Worm (Caenorhabditis elegans) whole organism, L2 larva: ENCODE data around the gene daz-1.
A peak's percentile ranks its signal among the peaks of the same experiment; 100 is the strongest.

Experiments
- C34F6.9 ChIP-seq: fragments of 150-350 bp; optimal IDR thresholded peaks from 2 replicates; lab custom pipeline; 2014; ENCODE audit warnings: missing biosample characterization, missing genetic modification characterization
- F13H6.1 ChIP-seq: sonication (generic microtip); optimal IDR thresholded peaks from 2 replicates; lab custom pipeline; 2016; ENCODE audit warnings: missing genetic modification characterization, missing compliant biosample characterization
- Y55F3AM.14 ChIP-seq: fragments of 200-800 bp; sonication (Bioruptor generic); optimal IDR thresholded peaks from 2 replicates; lab custom pipeline; 2018; ENCODE audit warnings: mild to moderate bottlenecking, missing genetic modification characterization, missing compliant biosample characterization
- alr-1 ChIP-seq: fragments of 150-350 bp; optimal IDR thresholded peaks from 2 replicates; lab custom pipeline; 2014; ENCODE audit warnings: missing biosample characterization, missing genetic modification characterization
- ama-1 ChIP-seq: fragments of 150-350 bp; optimal IDR thresholded peaks from 2 replicates; lab custom pipeline; 2018; ENCODE audit warnings: inconsistent platforms
- blmp-1 ChIP-seq: sonication (generic microtip); optimal IDR thresholded peaks from 2 replicates; lab custom pipeline; 2017; ENCODE audit warnings: missing genetic modification characterization, mild to moderate bottlenecking, missing compliant biosample characterization, antibody characterized with exemption, moderate library complexity; ENCODE audit not compliant: insufficient read depth
- crh-2 ChIP-seq: sonication (generic microtip); optimal IDR thresholded peaks from 2 replicates; lab custom pipeline; 2017; ENCODE audit warnings: missing biosample characterization, missing genetic modification characterization
- egl-27 ChIP-seq: sonication (generic microtip); optimal IDR thresholded peaks from 3 replicates; lab custom pipeline; 2017; ENCODE audit warnings: missing biosample characterization, missing genetic modification reagents, missing genetic modification characterization
- elt-3 ChIP-seq: sonication (generic microtip); optimal IDR thresholded peaks from 2 replicates; lab custom pipeline; 2017; ENCODE audit warnings: missing biosample characterization, missing genetic modification characterization
- fos-1 ChIP-seq: fragments of 150-350 bp; optimal IDR thresholded peaks from 2 replicates; lab custom pipeline; 2014; ENCODE audit warnings: missing biosample characterization, missing genetic modification characterization
- lin-11 ChIP-seq: fragments of 150-350 bp; sonication (generic microtip); optimal IDR thresholded peaks from 2 replicates; lab custom pipeline; 2014; ENCODE audit warnings: missing biosample characterization, missing genetic modification characterization, inconsistent platforms, mixed read lengths
- lin-39 ChIP-seq: fragments of 150-350 bp; optimal IDR thresholded peaks from 2 replicates; lab custom pipeline; 2014; ENCODE audit warnings: missing biosample characterization, missing genetic modification reagents, missing genetic modification characterization
- lsy-2 ChIP-seq, 2 experiments: fragments of 150-350 bp in 1 of 2; sonication (generic microtip) in 1 of 2; optimal IDR thresholded peaks; 2 replicates each; lab custom pipeline; 2014 to 2017; ENCODE audit warnings: missing biosample characterization in 2 of 2, missing genetic modification characterization in 2 of 2
- mab-5 ChIP-seq: fragments of 150-350 bp; optimal IDR thresholded peaks from 2 replicates; lab custom pipeline; 2014; ENCODE audit warnings: missing biosample characterization, missing genetic modification characterization
- mbf-1 ChIP-seq: sonication (generic microtip); optimal IDR thresholded peaks from 2 replicates; lab custom pipeline; 2017; ENCODE audit warnings: missing biosample characterization, missing genetic modification characterization
- mdl-1 ChIP-seq, 2 experiments: fragments of 150-350 bp in 1 of 2; sonication (generic microtip) in 1 of 2; optimal IDR thresholded peaks; 2 replicates each; lab custom pipeline; 2017; ENCODE audit warnings: missing biosample characterization in 2 of 2, missing genetic modification characterization in 2 of 2
- nhr-10 ChIP-seq: sonication (generic microtip); optimal IDR thresholded peaks from 2 replicates; lab custom pipeline; 2017; ENCODE audit warnings: missing biosample characterization, missing genetic modification characterization
- nhr-11 ChIP-seq: fragments of 150-350 bp; optimal IDR thresholded peaks from 2 replicates; lab custom pipeline; 2014; ENCODE audit warnings: missing biosample characterization, missing genetic modification characterization
- nhr-21 ChIP-seq: fragments of 150-350 bp; optimal IDR thresholded peaks from 2 replicates; lab custom pipeline; 2014; ENCODE audit warnings: missing biosample characterization, missing genetic modification characterization
- nhr-23 ChIP-seq: fragments of 150-350 bp; optimal IDR thresholded peaks from 2 replicates; lab custom pipeline; 2014; ENCODE audit warnings: missing biosample characterization, missing genetic modification reagents, missing genetic modification characterization
- nhr-6 ChIP-seq: fragments of 150-350 bp; optimal IDR thresholded peaks from 2 replicates; lab custom pipeline; 2014; ENCODE audit warnings: missing biosample characterization, missing genetic modification characterization
- sma-3 ChIP-seq: sonication (generic microtip); optimal IDR thresholded peaks from 2 replicates; lab custom pipeline; 2016; ENCODE audit warnings: missing genetic modification reagents, missing genetic modification characterization, missing compliant biosample characterization
- sma-9 ChIP-seq, 2 experiments: fragments of 150-350 bp in 1 of 2; sonication (generic microtip) in 1 of 2; optimal IDR thresholded peaks; 2 replicates each; lab custom pipeline; 2014 to 2016; ENCODE audit warnings: missing genetic modification characterization in 2 of 2, mild to moderate bottlenecking in 1 of 2, missing biosample characterization in 1 of 2, missing compliant biosample characterization in 1 of 2, missing genetic modification reagents in 1 of 2, moderate library complexity in 1 of 2
- snpc-4 ChIP-seq: fragments of 150-350 bp; optimal IDR thresholded peaks from 2 replicates; lab custom pipeline; 2014; ENCODE audit warnings: missing biosample characterization, missing genetic modification characterization
- unc-39 ChIP-seq: fragments of 150-350 bp; optimal IDR thresholded peaks from 2 replicates; lab custom pipeline; 2014; ENCODE audit warnings: missing biosample characterization, missing genetic modification characterization
- unc-62 ChIP-seq: fragments of 150-350 bp; optimal IDR thresholded peaks from 2 replicates; lab custom pipeline; 2014; ENCODE audit warnings: missing biosample characterization, missing genetic modification reagents, missing genetic modification characterization
- zag-1 ChIP-seq: fragments of 150-350 bp; optimal IDR thresholded peaks from 2 replicates; lab custom pipeline; 2014; ENCODE audit warnings: missing biosample characterization, missing genetic modification characterization
- ztf-11 ChIP-seq: sonication (generic microtip); optimal IDR thresholded peaks from 2 replicates; lab custom pipeline; 2017; ENCODE audit warnings: missing biosample characterization, missing genetic modification characterization
- ztf-4 ChIP-seq: fragments of 150-350 bp; optimal IDR thresholded peaks from 2 replicates; lab custom pipeline; 2014; ENCODE audit warnings: missing biosample characterization, missing genetic modification characterization

The daz-1 gene

DNA sequence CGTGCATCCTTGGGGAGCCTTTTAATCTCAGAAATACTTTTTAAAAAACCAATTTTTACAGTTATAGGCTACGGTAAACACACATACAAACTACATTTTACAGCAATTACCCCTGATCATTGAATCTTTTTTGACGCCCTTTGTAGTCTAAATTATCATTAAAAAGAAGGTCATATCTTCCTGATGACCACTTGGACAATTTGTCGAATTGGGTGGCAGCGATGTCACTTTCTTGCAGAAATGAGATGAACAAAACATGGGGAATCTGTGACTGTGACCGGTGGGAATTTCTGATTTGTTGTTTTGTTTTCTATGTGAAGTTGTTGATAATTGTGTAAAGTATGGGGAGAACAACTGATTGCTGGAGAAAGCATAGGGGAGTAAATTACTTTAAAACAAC is 6.5 kb upstream of the daz-1 start:
- no peak for TF ChIP-seq mdl-1 (tag; optimal IDR thresholded peaks at IDR 0.05; lab: Kevin White, UChicago)
- no peak for TF ChIP-seq nhr-11 (tag; lab: Kevin White, UChicago)
- no peak for TF ChIP-seq snpc-4 (tag; lab: Kevin White, UChicago)
- TF ChIP-seq egl-27 (tag; lab: Kevin White, UChicago) = no peak
- no peak for TF ChIP-seq mbf-1 (tag; lab: Kevin White, UChicago)
- no peak for TF ChIP-seq alr-1 (tag; lab: Kevin White, UChicago)
- peak; percentile 56 for TF ChIP-seq sma-3 (GFP tag; lab: Kevin White, UChicago)

DNA sequence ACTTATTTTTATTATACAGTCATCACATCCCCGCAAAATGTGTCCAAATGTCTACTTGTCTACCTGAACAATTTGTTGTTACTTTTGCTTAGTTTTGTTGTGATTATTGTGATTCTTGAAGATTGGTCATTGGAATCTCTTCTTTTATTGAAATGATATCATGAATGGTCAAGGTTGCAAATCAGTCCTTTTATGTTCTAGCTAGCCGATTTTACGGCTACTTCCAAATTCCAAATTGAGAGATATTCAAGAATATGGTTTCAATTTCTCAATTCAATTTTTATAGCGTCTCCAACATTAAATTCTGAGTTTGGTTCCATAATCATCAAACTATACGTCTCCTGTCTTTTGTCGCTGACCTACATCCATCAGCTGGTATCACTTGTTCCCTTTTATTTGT is 4.8 kb upstream of the daz-1 start:
- no peak for TF ChIP-seq nhr-23 (tag; lab: Kevin White, UChicago)
- TF ChIP-seq ama-1 (lab: Kevin White, UChicago) = no peak
- no peak for TF ChIP-seq unc-39
- TF ChIP-seq nhr-11 (tag; lab: Kevin White, UChicago) = no peak
- no peak for TF ChIP-seq F13H6.1 (tag; lab: Kevin White, UChicago)
- TF ChIP-seq unc-62 (GFP tag; lab: Kevin White, UChicago) = no peak

DNA sequence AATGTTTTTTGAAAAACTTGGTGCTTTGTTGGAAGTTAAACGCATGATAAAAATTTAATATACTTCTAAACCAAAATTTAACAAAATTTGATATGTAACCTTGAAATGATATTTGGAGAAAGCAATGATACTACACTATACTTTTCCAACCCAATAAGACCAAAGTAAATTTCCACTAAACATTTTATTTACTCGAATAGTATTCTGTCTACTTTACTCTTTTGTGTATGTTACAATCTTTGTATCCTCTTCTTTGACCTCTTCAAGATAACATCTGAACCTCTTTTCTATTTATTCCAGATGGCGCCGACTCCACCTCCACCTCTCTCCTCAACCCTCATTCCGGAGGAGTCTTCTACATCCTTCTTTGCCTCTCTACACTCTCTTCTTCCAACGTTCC is 2.6 kb upstream of the daz-1 start, which contains the start of gene dhs-5:
dhs-5 (plus strand) TSS at position 301 of the 400 bp plus-strand sequence.
- no peak for TF ChIP-seq Y55F3AM.14 (GFP tag; lab: Kevin White, UChicago)
- TF ChIP-seq crh-2 (tag; lab: Kevin White, UChicago) = no peak
- no peak for TF ChIP-seq lsy-2 (tag; optimal IDR thresholded peaks at IDR 0.05; lab: Kevin White, UChicago)
- no peak for TF ChIP-seq zag-1 (tag; lab: Kevin White, UChicago)
- TF ChIP-seq nhr-10 = no peak
- no peak for TF ChIP-seq lin-11 (tag; lab: Kevin White, UChicago)
- no peak for TF ChIP-seq unc-62 (GFP tag; lab: Kevin White, UChicago)
- TF ChIP-seq ama-1 (lab: Kevin White, UChicago) = no peak
- no peak for TF ChIP-seq nhr-21 (tag; lab: Kevin White, UChicago)
- no peak for TF ChIP-seq C34F6.9
- no peak for TF ChIP-seq nhr-23 (tag; lab: Kevin White, UChicago)
- TF ChIP-seq ztf-4 (tag; lab: Kevin White, UChicago) = no peak
- TF ChIP-seq elt-3 (tag; lab: Kevin White, UChicago) = no peak
- TF ChIP-seq fos-1 (tag; lab: Kevin White, UChicago) = no peak
- no peak for TF ChIP-seq nhr-11 (tag; lab: Kevin White, UChicago)

DNA sequence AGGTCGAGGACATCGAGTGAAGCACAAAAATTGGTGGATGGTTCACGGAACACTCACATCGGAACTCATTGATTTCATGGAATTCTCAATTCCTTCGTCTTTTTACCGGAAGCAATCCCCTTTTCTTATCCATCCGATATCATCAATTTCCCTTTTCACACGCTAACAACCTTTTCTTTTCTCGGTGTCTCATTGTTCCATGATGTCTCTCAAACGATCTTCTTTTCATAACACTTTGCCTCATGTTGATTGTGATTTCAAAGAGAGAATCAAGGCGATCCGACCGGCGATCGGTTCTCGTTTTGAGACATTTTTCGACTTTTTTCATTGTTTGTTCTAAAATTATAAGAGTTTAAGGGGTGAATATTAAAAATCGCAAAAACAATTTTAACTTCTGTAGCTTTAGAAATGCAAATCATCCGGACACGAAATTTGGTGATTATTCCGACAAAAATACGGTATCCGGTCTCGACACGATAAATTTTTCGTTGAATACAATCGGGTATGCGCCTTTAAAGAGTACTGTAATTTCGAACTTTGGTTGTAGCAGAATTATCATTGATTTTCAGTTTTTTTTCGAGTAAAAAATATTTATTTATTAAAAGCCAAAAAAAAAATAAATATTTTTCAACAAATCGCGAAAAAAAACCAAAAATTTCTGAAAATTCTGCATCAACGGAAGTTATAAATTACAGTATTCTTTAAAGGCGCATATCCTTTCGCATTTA is 2.7 kb downstream of the daz-1 start:
- TF ChIP-seq nhr-11 (tag; lab: Kevin White, UChicago) (no peak), blmp-1 (tag; lab: Kevin White, UChicago) (peak; percentile 54), nhr-6 (no peak), fos-1 (tag; lab: Kevin White, UChicago) (peak; percentile 34)

DNA sequence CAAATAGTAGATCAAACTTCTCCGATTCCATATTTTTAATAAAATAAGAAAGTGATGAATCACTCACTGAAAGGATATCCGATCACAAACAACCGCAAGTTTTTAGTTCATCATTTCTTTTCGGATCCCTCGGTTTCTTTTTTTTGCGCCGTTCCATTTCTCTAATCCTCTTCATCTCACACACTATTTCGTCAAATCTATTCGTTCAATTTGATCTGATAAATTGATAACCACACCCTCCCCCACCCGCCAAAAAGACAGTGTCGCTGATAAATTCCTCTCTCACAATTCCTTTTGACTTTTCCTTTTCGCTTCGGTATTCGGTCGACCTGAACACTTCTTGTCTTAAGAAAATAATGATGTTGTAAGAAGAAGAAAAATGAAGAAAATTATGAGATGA is 3.4 kb downstream of the daz-1 start:
- TF ChIP-seq ztf-11 = no peak
- peak; percentile 60 for TF ChIP-seq blmp-1 (tag; lab: Kevin White, UChicago)
- TF ChIP-seq sma-3 (GFP tag; lab: Kevin White, UChicago) = peak; percentile 68
- TF ChIP-seq sma-9 (GFP tag; optimal IDR thresholded peaks at IDR 0.05; lab: Kevin White, UChicago) = peak; percentile 9
- no peak for TF ChIP-seq sma-9 (tag; optimal IDR thresholded peaks at IDR 0.05; lab: Kevin White, UChicago)
- TF ChIP-seq mab-5 (tag; lab: Kevin White, UChicago) = no peak
- TF ChIP-seq lin-39 (tag; lab: Kevin White, UChicago) = no peak
- peak; percentile 43 for TF ChIP-seq fos-1 (tag; lab: Kevin White, UChicago)

DNA sequence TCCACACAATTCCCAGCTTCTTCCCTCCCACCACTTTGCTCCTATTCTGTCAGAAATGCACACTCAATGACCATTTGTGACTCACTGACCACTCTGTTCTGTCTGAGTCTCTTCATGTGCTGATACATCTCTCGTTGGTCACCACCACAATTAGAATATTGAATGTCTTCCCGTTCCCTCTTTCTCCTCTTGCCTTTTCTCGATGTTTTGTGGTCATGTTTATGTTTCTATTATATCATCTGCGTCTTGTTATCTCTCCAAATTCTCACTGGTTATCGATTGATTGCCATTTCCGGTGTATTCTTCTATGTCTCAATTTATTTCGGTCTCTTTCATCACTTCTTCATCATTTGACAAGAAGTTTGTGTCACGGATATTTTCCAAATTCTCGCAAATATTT is 4.8 kb downstream of the daz-1 start:
- peak; percentile 46 for TF ChIP-seq F13H6.1 (tag; lab: Kevin White, UChicago)
- TF ChIP-seq fos-1 (tag; lab: Kevin White, UChicago) = peak; percentile 44
- no peak for TF ChIP-seq sma-3 (GFP tag; lab: Kevin White, UChicago)
